Fruit fly (Drosophila melanogaster): Measurements from ENCODE around the gene Cht2.

DNA sequence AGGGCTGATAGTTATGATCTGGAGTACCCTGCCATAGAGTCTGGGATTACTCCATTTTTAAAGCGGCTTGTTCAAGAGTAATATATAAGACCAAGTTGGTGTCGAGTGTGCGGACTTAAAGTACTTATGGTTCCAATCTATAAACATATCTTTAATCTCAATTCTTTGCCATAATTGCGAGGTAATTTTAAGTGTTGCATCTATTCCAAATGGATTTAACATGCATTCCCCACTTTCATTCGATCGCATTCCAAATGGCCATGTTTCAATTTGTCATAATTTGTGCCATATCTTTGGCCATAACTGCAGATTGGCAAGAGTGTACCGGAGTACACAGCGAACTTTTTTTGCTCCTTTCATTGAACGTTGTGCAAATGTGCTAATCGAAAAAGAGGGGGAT, 44.5 kb downstream of the Cht2 start:
- TF ChIP-seq CTCF (optimal IDR thresholded peaks at IDR 0.05) (no peak), CG8478 (optimal IDR thresholded peaks at IDR 0.05) (no peak)
